Fruit fly (Drosophila melanogaster): ENCODE measurements around the gene TwdlY.

The TwdlY gene

DNA sequence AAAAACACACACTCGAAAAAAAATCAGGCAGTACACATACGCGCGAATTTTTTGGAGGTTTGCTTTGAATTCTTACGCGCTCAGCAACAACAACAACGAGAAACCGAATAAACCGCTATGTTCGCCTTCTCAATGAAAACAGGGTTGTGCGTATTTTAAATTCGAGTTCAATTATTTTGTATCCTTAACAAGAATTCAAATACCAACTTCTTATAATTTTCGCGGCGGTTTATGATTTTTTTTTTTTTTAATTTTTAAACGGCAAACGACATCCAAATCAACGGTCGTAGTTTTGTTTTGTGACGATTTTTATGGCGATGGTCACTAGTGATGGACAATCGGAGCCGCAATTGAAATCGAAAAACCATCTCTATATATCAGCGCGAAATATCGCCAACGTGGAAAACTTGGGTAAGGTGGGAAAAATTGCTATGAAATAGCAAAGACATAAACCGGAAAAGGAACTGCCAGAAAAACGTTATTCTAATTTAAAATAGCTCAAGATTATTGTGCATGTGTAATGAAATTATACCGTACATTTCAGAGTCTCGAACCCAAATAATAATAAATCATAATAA, 16.9 kb downstream of the TwdlY start, which contains the start of gene goe (continued):
- TF ChIP-seq Scr (GFP tag; IDR thresholded peaks at IDR 0.05; ENCODE audit: partially characterized antibody) (peak; percentile 89), CG3065 (GFP tag; optimal IDR thresholded peaks at IDR 0.05) (peak; percentile 73), kah (GFP tag; optimal IDR thresholded peaks at IDR 0.05) (peak; percentile 11), disco-r (GFP tag; optimal IDR thresholded peaks at IDR 0.05) (peak; percentile 83), CG14050 (GFP tag; IDR thresholded peaks at IDR 0.05) (peak; percentile 65), salm (tag; optimal IDR thresholded peaks at IDR 0.05) (peak; percentile 58), nau (GFP tag; optimal IDR thresholded peaks at IDR 0.05) (peak; percentile 17), CG13775 (GFP tag; optimal IDR thresholded peaks at IDR 0.05) (peak; percentile 76), CG15514 (GFP tag; optimal IDR thresholded peaks at IDR 0.05) (peak; percentile 88), jumu (GFP tag; optimal IDR thresholded peaks at IDR 0.05) (peak; percentile 84), crp (GFP tag; optimal IDR thresholded peaks at IDR 0.05) (peak in 1 of 2 experiments; percentile 44), BtbVII (GFP tag; optimal IDR thresholded peaks at IDR 0.05) (peak; percentile 40), seq (GFP tag; IDR thresholded peaks at IDR 0.05) (peak; percentile 44; the same call in 1 of the 2 replicates), CG7786 (GFP tag; optimal IDR thresholded peaks at IDR 0.05) (peak; percentile 80), esg (GFP tag; conservative IDR thresholded peaks at IDR 0.05) (peak; percentile 24; the same call in 1 of the 2 replicates), Lim3 (GFP tag; IDR thresholded peaks at IDR 0.05) (no peak), dimm (GFP tag; IDR thresholded peaks at IDR 0.05) (0 out of 2 replicates have a peak, but pooled peaks have one; percentile 27), zen2 (GFP tag; IDR thresholded peaks at IDR 0.05; ENCODE audit: partially characterized antibody) (peak; percentile 71), sr (GFP tag; IDR thresholded peaks at IDR 0.05) (peak; percentile 73; the same call in 2 of the 3 replicates), pzg (GFP tag; optimal IDR thresholded peaks at IDR 0.05) (peak; percentile 80), amos (GFP tag; IDR thresholded peaks at IDR 0.05; ENCODE audit: partially characterized antibody) (peak; percentile 97), CG33557 (GFP tag; optimal IDR thresholded peaks at IDR 0.05) (peak; percentile 65), sug (tag; optimal IDR thresholded peaks at IDR 0.05) (peak; percentile 77), CG8478 (optimal IDR thresholded peaks at IDR 0.05) (no peak), tgo (GFP tag; IDR thresholded peaks at IDR 0.05) (peak; percentile 63), Trl (optimal IDR thresholded peaks at IDR 0.05) (no peak), Trl (GFP tag; optimal IDR thresholded peaks at IDR 0.05) (peak; percentile 90), E2f2 (GFP tag; IDR thresholded peaks at IDR 0.05) (peak; percentile 83), grn (GFP tag; optimal IDR thresholded peaks at IDR 0.05) (peak; percentile 64), da (GFP tag; optimal IDR thresholded peaks at IDR 0.05) (peak; percentile 75), stc (GFP tag; IDR thresholded peaks at IDR 0.05) (peak; percentile 60), p53 (GFP tag; optimal IDR thresholded peaks at IDR 0.05) (peak; percentile 85), eyg (GFP tag; optimal IDR thresholded peaks at IDR 0.05) (peak; percentile 68), bsh (GFP tag; optimal IDR thresholded peaks at IDR 0.05) (peak in 1 of 2 experiments; percentile 63), CG18619 (GFP tag; optimal IDR thresholded peaks at IDR 0.05) (peak; percentile 85), nerfin-1 (tag; optimal IDR thresholded peaks at IDR 0.05) (no peak), Aef1 (GFP tag; IDR thresholded peaks at IDR 0.05) (peak; percentile 76), hb (GFP tag; IDR thresholded peaks at IDR 0.05; ENCODE audit: partially characterized antibody) (peak; percentile 74; the same call in 2 of the 3 replicates), dmrt11E (tag; optimal IDR thresholded peaks at IDR 0.05) (peak; percentile 68), Ets65A (GFP tag) (peak; percentile 99), CG8290 (GFP tag; optimal IDR thresholded peaks at IDR 0.05) (peak; percentile 83), CG8290 (tag; optimal IDR thresholded peaks at IDR 0.05) (peak in 1 of 2 experiments; percentile 90), psq (GFP tag; optimal IDR thresholded peaks at IDR 0.05) (peak; percentile 52), Atf6 (GFP tag; IDR thresholded peaks at IDR 0.05) (peak; percentile 79), CG15601 (tag; optimal IDR thresholded peaks at IDR 0.05) (peak; percentile 85), CG15696 (tag; optimal IDR thresholded peaks at IDR 0.05) (no peak), croc (GFP tag; conservative IDR thresholded peaks at IDR 0.05) (peak; percentile 59; the same call in 2 of the 3 replicates), MTF-1 (GFP tag; optimal IDR thresholded peaks at IDR 0.05; ENCODE audit: borderline replicate concordance) (peak; percentile 81), NC2β (GFP tag; optimal IDR thresholded peaks at IDR 0.05) (peak; percentile 91), CG5245 (GFP tag; optimal IDR thresholded peaks at IDR 0.05) (peak; percentile 33), Hr39 (optimal IDR thresholded peaks at IDR 0.05) (no peak)

Data from whole organism, embryonic.